Fruit fly (Drosophila melanogaster) whole organism, embryonic: ENCODE measurements around the gene TrpRS.

Source experiments
- Adf1 ChIP-seq: fragments of 200-800 bp; sonication (Bioruptor generic); IDR thresholded peaks from 2 replicates; pipeline ENCODE4 v1.3.6; 2022; ENCODE audit warnings: missing biosample characterization, missing genetic modification characterization
- Atf3 ChIP-seq: fragments of 200-800 bp; sonication (Bioruptor generic); optimal IDR thresholded peaks from 3 replicates; lab custom pipeline; 2016; ENCODE audit warnings: missing biosample characterization, missing genetic modification characterization
- B-H2 ChIP-seq: fragments of 200-800 bp; sonication (Bioruptor generic); optimal IDR thresholded peaks from 2 replicates; lab custom pipeline; 2018; ENCODE audit warnings: missing biosample characterization, mild to moderate bottlenecking, missing genetic modification characterization
- BtbVII ChIP-seq: fragments of 200-800 bp; sonication (Bioruptor generic); optimal IDR thresholded peaks from 3 replicates; lab custom pipeline; 2017; ENCODE audit warnings: missing biosample characterization, mild to moderate bottlenecking, missing genetic modification characterization
- C15 ChIP-seq: fragments of 200-800 bp; sonication (Bioruptor generic); IDR thresholded peaks from 3 replicates; pipeline ENCODE4 v1.3.6; 2022; ENCODE audit warnings: missing biosample characterization, missing genetic modification characterization
- CG10267 ChIP-seq: fragments of 200-800 bp; sonication (Bioruptor generic); optimal IDR thresholded peaks from 2 replicates; lab custom pipeline; 2018; ENCODE audit warnings: missing biosample characterization, mild to moderate bottlenecking, missing genetic modification characterization, moderate library complexity
- CG10565 ChIP-seq: fragments of 200-800 bp; sonication (Bioruptor generic); optimal IDR thresholded peaks from 3 replicates; lab custom pipeline; 2016; ENCODE audit warnings: missing biosample characterization, mild to moderate bottlenecking, missing genetic modification characterization
- CG12155 ChIP-seq: fragments of 200-800 bp; sonication (Bioruptor generic); optimal IDR thresholded peaks from 3 replicates; lab custom pipeline; 2016; ENCODE audit warnings: missing biosample characterization, missing genetic modification characterization
- CG12769 ChIP-seq: fragments of 200-800 bp; sonication (Bioruptor generic); optimal IDR thresholded peaks from 2 replicates; lab custom pipeline; 2019; ENCODE audit warnings: missing biosample characterization, mild to moderate bottlenecking, missing genetic modification characterization, moderate library complexity
- CG14667 ChIP-seq: fragments of 200-800 bp; sonication (Bioruptor generic); IDR thresholded peaks from 2 replicates; pipeline ENCODE4 v1.3.6; 2022; ENCODE audit warnings: missing biosample characterization, missing genetic modification characterization
- CG14860 ChIP-seq: fragments of 200-800 bp; sonication (Bioruptor generic); IDR thresholded peaks from 3 replicates; pipeline ENCODE4 v1.3.6; 2022; ENCODE audit warnings: missing biosample characterization, missing genetic modification characterization; ENCODE audit not compliant: partially characterized antibody
- CG1529 ChIP-seq: fragments of 200-800 bp; sonication (Bioruptor generic); optimal IDR thresholded peaks from 3 replicates; lab custom pipeline; 2018; ENCODE audit warnings: missing biosample characterization, missing genetic modification characterization
- CG15479 ChIP-seq: fragments of 200-800 bp; sonication (Bioruptor generic); optimal IDR thresholded peaks from 3 replicates; lab custom pipeline; 2019; ENCODE audit warnings: missing biosample characterization, mild to moderate bottlenecking, missing genetic modification characterization, moderate library complexity
- CG17328 ChIP-seq: fragments of 200-800 bp; sonication (Bioruptor generic); IDR thresholded peaks from 2 replicates; pipeline ENCODE4 v1.3.6; 2022; ENCODE audit warnings: missing biosample characterization, missing genetic modification characterization
- CG2120 ChIP-seq: fragments of 200-800 bp; sonication (Bioruptor generic); optimal IDR thresholded peaks from 3 replicates; lab custom pipeline; 2016; ENCODE audit warnings: missing biosample characterization, missing genetic modification characterization
- CG32772 ChIP-seq: fragments of 200-800 bp; sonication (Bioruptor generic); IDR thresholded peaks from 2 replicates; pipeline ENCODE4 v1.3.6; 2022; ENCODE audit warnings: missing biosample characterization, missing genetic modification characterization
- CG33557 ChIP-seq: fragments of 200-800 bp; sonication (Bioruptor generic); optimal IDR thresholded peaks from 2 replicates; lab custom pipeline; 2019; ENCODE audit warnings: missing biosample characterization, mild to moderate bottlenecking, missing genetic modification characterization, moderate library complexity
- CG34224 ChIP-seq: fragments of 200-800 bp; sonication (Bioruptor generic); IDR thresholded peaks from 3 replicates; pipeline ENCODE4 v1.3.6; 2022; ENCODE audit warnings: missing biosample characterization, missing genetic modification characterization; ENCODE audit not compliant: partially characterized antibody
- CG3847 ChIP-seq: fragments of 200-800 bp; sonication (Bioruptor generic); IDR thresholded peaks from 2 replicates; pipeline ENCODE4 v1.3.6; 2022; ENCODE audit warnings: missing biosample characterization, missing genetic modification characterization
- CG4282 ChIP-seq: fragments of 200-800 bp; sonication (Bioruptor generic); optimal IDR thresholded peaks from 2 replicates; lab custom pipeline; 2016; ENCODE audit warnings: missing biosample characterization, missing genetic modification characterization
- CG4360 ChIP-seq: fragments of 200-800 bp; sonication (Bioruptor generic); IDR thresholded peaks from 2 replicates; pipeline ENCODE4 v1.3.6; 2022; ENCODE audit warnings: missing biosample characterization, missing genetic modification characterization
- CG6813 ChIP-seq: fragments of 200-800 bp; sonication (Bioruptor generic); optimal IDR thresholded peaks from 2 replicates; lab custom pipeline; 2017; ENCODE audit warnings: missing biosample characterization, missing genetic modification characterization, mild to moderate bottlenecking, moderate library complexity, missing genetic modification reagents
- CG8944 ChIP-seq: fragments of 200-800 bp; sonication (Bioruptor generic); optimal IDR thresholded peaks from 3 replicates; lab custom pipeline; 2016; ENCODE audit warnings: missing biosample characterization, missing genetic modification characterization
- Dip2 ChIP-seq: fragments of 200-800 bp; sonication (Bioruptor generic); IDR thresholded peaks from 2 replicates; pipeline ENCODE4 v1.3.6; 2022; ENCODE audit warnings: missing biosample characterization, missing genetic modification characterization
- Drgx ChIP-seq: fragments of 200-800 bp; sonication (Bioruptor generic); IDR thresholded peaks from 2 replicates; pipeline ENCODE4 v1.3.6; 2022; ENCODE audit warnings: missing biosample characterization, missing genetic modification characterization
- Eip74EF ChIP-seq, 2 experiments: fragments of 200-800 bp in 1 of 2; fragments of >200 bp in 1 of 2; sonication (Bioruptor generic) in 1 of 2; optimal IDR thresholded peaks; 2 replicates each; lab custom pipeline; 2017 to 2019; ENCODE audit warnings: missing biosample characterization in 2 of 2, missing genetic modification characterization in 2 of 2, mild to moderate bottlenecking in 1 of 2, moderate library complexity in 1 of 2
- Elba2 ChIP-seq: fragments of 200-800 bp; sonication (Bioruptor generic); optimal IDR thresholded peaks from 3 replicates; lab custom pipeline; 2016; ENCODE audit warnings: missing biosample characterization, missing genetic modification characterization
- H15 ChIP-seq: fragments of 200-800 bp; sonication (Bioruptor generic); IDR thresholded peaks from 3 replicates; pipeline ENCODE4 v1.3.6; 2022; ENCODE audit warnings: missing biosample characterization, missing genetic modification characterization
- Oli ChIP-seq: fragments of 200-800 bp; sonication (Bioruptor generic); optimal IDR thresholded peaks from 2 replicates; lab custom pipeline; 2018; ENCODE audit warnings: missing biosample characterization, mild to moderate bottlenecking, missing genetic modification characterization, moderate library complexity
- Optix ChIP-seq: fragments of 200-800 bp; sonication (Bioruptor generic); IDR thresholded peaks from 3 replicates; pipeline ENCODE4 v1.3.6; 2022; ENCODE audit warnings: missing biosample characterization, missing genetic modification characterization
- Rfx ChIP-seq: fragments of 200-800 bp; sonication (Bioruptor generic); IDR thresholded peaks from 2 replicates; pipeline ENCODE4 v1.3.6; 2022; ENCODE audit warnings: missing biosample characterization, missing genetic modification characterization
- Six4 ChIP-seq: fragments of 200-800 bp; sonication (Bioruptor generic); optimal IDR thresholded peaks from 2 replicates; lab custom pipeline; 2016; ENCODE audit warnings: missing biosample characterization, missing genetic modification characterization
- Sry-β ChIP-seq: fragments of 200-800 bp; sonication (Bioruptor generic); optimal IDR thresholded peaks from 2 replicates; lab custom pipeline; 2018; ENCODE audit warnings: missing biosample characterization, mild to moderate bottlenecking, missing genetic modification characterization, moderate library complexity
- Tbp ChIP-seq: fragments of >200 bp; optimal IDR thresholded peaks from 2 replicates; lab custom pipeline; 2018; ENCODE audit warnings: missing biosample characterization, missing genetic modification characterization
- ash1 ChIP-seq: fragments of 200-800 bp; sonication (Bioruptor generic); optimal IDR thresholded peaks from 2 replicates; lab custom pipeline; 2018; ENCODE audit warnings: missing biosample characterization, mild to moderate bottlenecking, missing genetic modification characterization
- caup ChIP-seq: fragments of 200-800 bp; sonication (Bioruptor generic); optimal IDR thresholded peaks from 3 replicates; lab custom pipeline; 2017; ENCODE audit warnings: missing biosample characterization, mild to moderate bottlenecking, missing genetic modification characterization, moderate library complexity; ENCODE audit not compliant: severe bottlenecking
- dysf ChIP-seq: fragments of 200-800 bp; sonication (Bioruptor generic); IDR thresholded peaks from 3 replicates; pipeline ENCODE4 v1.3.6; 2022; ENCODE audit warnings: missing biosample characterization, missing genetic modification characterization
- emc ChIP-seq: fragments of 200-800 bp; sonication (Bioruptor generic); optimal IDR thresholded peaks from 2 replicates; lab custom pipeline; 2016; ENCODE audit warnings: missing biosample characterization, missing genetic modification characterization
- fd64A ChIP-seq: fragments of 200-800 bp; sonication (Bioruptor generic); optimal IDR thresholded peaks from 3 replicates; lab custom pipeline; 2018; ENCODE audit warnings: missing biosample characterization, mild to moderate bottlenecking, missing genetic modification characterization
- grau ChIP-seq: fragments of 200-800 bp; optimal IDR thresholded peaks from 3 replicates; lab custom pipeline; 2019; ENCODE audit warnings: missing biosample characterization, mild to moderate bottlenecking, missing genetic modification characterization, moderate library complexity
- luna ChIP-seq: fragments of 200-800 bp; sonication (Bioruptor generic); optimal IDR thresholded peaks from 2 replicates; lab custom pipeline; 2016; ENCODE audit warnings: missing biosample characterization, missing genetic modification characterization
- mirr ChIP-seq: fragments of 200-800 bp; sonication (Bioruptor generic); optimal IDR thresholded peaks from 3 replicates; lab custom pipeline; 2018; ENCODE audit warnings: missing biosample characterization, mild to moderate bottlenecking, missing genetic modification characterization
- mld ChIP-seq: fragments of 200-800 bp; sonication (Bioruptor generic); IDR thresholded peaks from 3 replicates; pipeline ENCODE4 v1.3.6; 2022; ENCODE audit warnings: missing biosample characterization, missing genetic modification characterization; ENCODE audit not compliant: partially characterized antibody
- ro ChIP-seq: fragments of 200-800 bp; sonication (Bioruptor generic); IDR thresholded peaks from 2 replicates; pipeline ENCODE4 v1.3.6; 2022; ENCODE audit warnings: missing biosample characterization, missing genetic modification characterization
- sc ChIP-seq, 3 experiments: fragments of >200 bp in 2 of 3; fragments of 200-800 bp in 1 of 3; sonication (Bioruptor generic) in 1 of 3; optimal IDR thresholded peaks; 2 replicates in 2 of 3; 3 replicates in 1 of 3; lab custom pipeline; 2017; ENCODE audit warnings: mild to moderate bottlenecking in 1 of 3, missing biosample characterization in 1 of 3, missing genetic modification characterization in 1 of 3, missing genetic modification reagents in 1 of 3
- scrt ChIP-seq: fragments of 200-800 bp; sonication (Bioruptor generic); optimal IDR thresholded peaks from 2 replicates; lab custom pipeline; 2018; ENCODE audit warnings: missing biosample characterization, mild to moderate bottlenecking, missing genetic modification characterization, moderate library complexity
- shn ChIP-seq: fragments of 200-800 bp; sonication (Bioruptor generic); optimal IDR thresholded peaks from 3 replicates; lab custom pipeline; 2016; ENCODE audit warnings: missing biosample characterization, missing genetic modification characterization
- tup ChIP-seq: fragments of 200-800 bp; sonication (Bioruptor generic); optimal IDR thresholded peaks from 2 replicates; lab custom pipeline; 2016; ENCODE audit warnings: missing biosample characterization, mild to moderate bottlenecking, missing genetic modification characterization, moderate library complexity
- unpg ChIP-seq: fragments of 200-800 bp; sonication (Bioruptor generic); optimal IDR thresholded peaks from 3 replicates; lab custom pipeline; 2018; ENCODE audit warnings: missing biosample characterization, mild to moderate bottlenecking, missing genetic modification characterization, moderate library complexity

Gene TrpRS

DNA sequence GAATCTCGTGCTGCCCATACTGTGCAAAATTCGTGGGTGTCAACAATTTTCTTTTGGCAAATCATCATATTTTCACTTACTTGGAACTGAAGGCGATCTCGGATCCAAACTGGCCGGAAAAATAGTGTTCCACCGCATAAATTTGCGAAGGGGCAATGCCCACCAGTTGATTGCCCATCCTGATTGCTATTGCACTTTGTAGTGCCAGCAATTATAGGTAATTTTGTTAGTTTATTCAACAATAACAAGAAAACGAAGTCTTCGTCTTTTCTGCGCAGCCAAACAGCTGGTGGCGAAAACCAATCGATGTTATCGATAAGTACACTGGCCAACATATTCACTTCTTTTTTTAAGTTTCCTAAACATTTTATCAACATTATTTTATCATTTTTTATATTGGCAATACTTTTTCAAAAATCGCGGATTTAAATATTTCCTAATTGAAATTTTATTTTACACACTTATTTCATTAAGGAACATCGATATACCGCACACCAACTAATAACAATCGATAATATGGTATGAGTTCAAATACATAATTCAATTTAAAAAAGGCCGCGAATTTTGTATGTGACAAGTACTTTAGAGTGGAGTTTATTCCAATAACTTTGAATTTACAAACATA, 21.0 kb downstream of the TrpRS start, which contains the start of gene Vps15 (continued):
- peak; percentile 87 for TF ChIP-seq CG14860 (GFP tag; lab: Robert Waterston, UW)
- TF ChIP-seq CG2120 (GFP tag; lab: Kevin White, UChicago), result peak; percentile 88
- TF ChIP-seq Adf1, result no peak
- TF ChIP-seq CG4282 (GFP tag; lab: Kevin White, UChicago), result no peak
- TF ChIP-seq fd64A (GFP tag; lab: Kevin White, UChicago), result no peak
- peak; percentile 1 for TF ChIP-seq shn (GFP tag; lab: Kevin White, UChicago)
- TF ChIP-seq CG34224 (GFP tag; lab: Robert Waterston, UW), result peak; percentile 95
- TF ChIP-seq tup (GFP tag; lab: Kevin White, UChicago), result no peak
- TF ChIP-seq Rfx (GFP tag; lab: Robert Waterston, UW), result peak; percentile 84
- TF ChIP-seq luna (GFP tag; lab: Kevin White, UChicago), result peak; percentile 24
- peak; percentile 65 for TF ChIP-seq CG12769 (tag; lab: Kevin White, UChicago)
- peak; percentile 58; the same call in 1 of the 2 replicates for TF ChIP-seq Drgx (GFP tag; lab: Robert Waterston, UW)
- peak; percentile 62 for TF ChIP-seq CG3847
- TF ChIP-seq Elba2, result no peak
- no peak for TF ChIP-seq CG6813 (GFP tag; lab: Kevin White, UChicago)
- TF ChIP-seq emc, result no peak
- no peak for TF ChIP-seq CG10565 (GFP tag; lab: Kevin White, UChicago)
- no peak for TF ChIP-seq Dip2 (GFP tag; lab: Robert Waterston, UW)
- TF ChIP-seq ash1 (GFP tag; lab: Kevin White, UChicago), result no peak
- peak; percentile 73 for TF ChIP-seq B-H2
- 0 out of 2 replicates have a peak, but pooled peaks have one; percentile 20 for TF ChIP-seq CG4360 (GFP tag; lab: Robert Waterston, UW)
- no peak for TF ChIP-seq mirr (GFP tag; lab: Kevin White, UChicago)
- TF ChIP-seq CG1529, result peak; percentile 43
- TF ChIP-seq caup (GFP tag; lab: Kevin White, UChicago), result peak; percentile 52
- peak; percentile 29; the same call in 1 of the 2 replicates for TF ChIP-seq CG32772 (GFP tag; lab: Robert Waterston, UW)
- peak; percentile 5 for TF ChIP-seq Atf3 (GFP tag; lab: Kevin White, UChicago)
- TF ChIP-seq BtbVII (GFP tag; lab: Kevin White, UChicago), result peak; percentile 42
- TF ChIP-seq Oli (tag; lab: Kevin White, UChicago), result peak; percentile 54
- no peak for TF ChIP-seq Tbp (GFP tag; lab: Kevin White, UChicago)
- TF ChIP-seq CG15479, result no peak
- peak; percentile 22; the same call in 1 of the 3 replicates for TF ChIP-seq mld
- peak; percentile 72 for TF ChIP-seq dysf (GFP tag; lab: Robert Waterston, UW)
- no peak for TF ChIP-seq Sry-β
- TF ChIP-seq ro (GFP tag; lab: Robert Waterston, UW), result no peak
- TF ChIP-seq Optix, result no peak
- TF ChIP-seq CG10267 (tag; lab: Kevin White, UChicago), result peak; percentile 83
- TF ChIP-seq Eip74EF (GFP tag; optimal IDR thresholded peaks at IDR 0.05; lab: Kevin White, UChicago), result peak in 1 of 2 experiments; percentile 59
- TF ChIP-seq sc (optimal IDR thresholded peaks at IDR 0.05; lab: Kevin White, UChicago), result no peak
- no peak for TF ChIP-seq sc (GFP tag; optimal IDR thresholded peaks at IDR 0.05; lab: Kevin White, UChicago)
- peak; percentile 90 for TF ChIP-seq unpg (GFP tag; lab: Kevin White, UChicago)
- peak; percentile 65 for TF ChIP-seq scrt (GFP tag; lab: Kevin White, UChicago)
- peak; percentile 86 for TF ChIP-seq grau (tag; lab: Kevin White, UChicago)
- peak; percentile 80 for TF ChIP-seq CG17328 (GFP tag; lab: Robert Waterston, UW)
- peak; percentile 57; the same call in 2 of the 3 replicates for TF ChIP-seq H15
- TF ChIP-seq CG33557 (GFP tag; lab: Kevin White, UChicago), result peak; percentile 72
- TF ChIP-seq C15 (GFP tag; lab: Robert Waterston, UW), result 0 out of 3 replicates have a peak, but pooled peaks have one; percentile 18
- peak; percentile 72 for TF ChIP-seq CG12155 (GFP tag; lab: Kevin White, UChicago)
- peak; percentile 44 for TF ChIP-seq CG8944 (GFP tag; lab: Kevin White, UChicago)
- TF ChIP-seq CG14667 (GFP tag; lab: Robert Waterston, UW), result peak; percentile 46; the same call in 1 of the 2 replicates
- TF ChIP-seq Six4 (GFP tag; lab: Kevin White, UChicago), result peak; percentile 69
